Worm (Caenorhabditis elegans) whole organism, mixed stage, embryonic: Measurements from ENCODE around the gene srg-30.

ENCODE experiments used
- M03D4.4 ChIP-seq: sonication (generic microtip); optimal IDR thresholded peaks from 2 replicates; lab custom pipeline; 2017; ENCODE audit warnings: mild to moderate bottlenecking, missing genetic modification characterization, missing compliant biosample characterization
- blmp-1 ChIP-seq: fragments of 150-350 bp; optimal IDR thresholded peaks from 2 replicates; lab custom pipeline; 2014; ENCODE audit warnings: missing biosample characterization, missing genetic modification characterization
- ceh-39 ChIP-seq: fragments of 150-350 bp; optimal IDR thresholded peaks from 2 replicates; lab custom pipeline; 2014; ENCODE audit warnings: missing biosample characterization, missing genetic modification characterization
- ceh-43 ChIP-seq: fragments of 200-800 bp; sonication (Bioruptor generic); optimal IDR thresholded peaks from 2 replicates; lab custom pipeline; 2018; ENCODE audit warnings: mild to moderate bottlenecking, missing genetic modification characterization, moderate library complexity, missing compliant biosample characterization
- ceh-83 ChIP-seq: fragments of 200-800 bp; sonication (Bioruptor generic); optimal IDR thresholded peaks from 2 replicates; lab custom pipeline; 2018; ENCODE audit warnings: mild to moderate bottlenecking, missing genetic modification characterization, missing compliant biosample characterization
- cnd-1 ChIP-seq: fragments of 200-800 bp; sonication (Bioruptor generic); optimal IDR thresholded peaks from 2 replicates; lab custom pipeline; 2018; ENCODE audit warnings: mild to moderate bottlenecking, missing genetic modification characterization, missing compliant biosample characterization
- drap-1 ChIP-seq: fragments of 200-800 bp; sonication (Bioruptor generic); optimal IDR thresholded peaks from 3 replicates; lab custom pipeline; 2018; ENCODE audit warnings: mild to moderate bottlenecking, missing genetic modification characterization, missing compliant biosample characterization
- elt-3 ChIP-seq: fragments of 150-350 bp; optimal IDR thresholded peaks from 2 replicates; lab custom pipeline; 2014; ENCODE audit warnings: missing biosample characterization, missing genetic modification characterization
- flh-1 ChIP-seq: fragments of 200-800 bp; sonication (Bioruptor generic); optimal IDR thresholded peaks from 2 replicates; lab custom pipeline; 2018; ENCODE audit warnings: mild to moderate bottlenecking, missing genetic modification characterization, moderate library complexity, missing compliant biosample characterization
- ham-2 ChIP-seq: fragments of 200-800 bp; sonication (Bioruptor generic); optimal IDR thresholded peaks from 2 replicates; lab custom pipeline; 2018; ENCODE audit warnings: mild to moderate bottlenecking, missing genetic modification characterization, missing compliant biosample characterization
- hlh-1 ChIP-seq: fragments of 150-350 bp; optimal IDR thresholded peaks from 2 replicates; lab custom pipeline; 2014; ENCODE audit warnings: missing biosample characterization, missing genetic modification reagents, missing genetic modification characterization
- lin-13 ChIP-seq: fragments of 150-350 bp; optimal IDR thresholded peaks from 2 replicates; lab custom pipeline; 2014; ENCODE audit warnings: missing biosample characterization, missing genetic modification characterization
- lin-32 ChIP-seq: fragments of 200-800 bp; sonication (Bioruptor generic); optimal IDR thresholded peaks from 2 replicates; lab custom pipeline; 2018; ENCODE audit warnings: mild to moderate bottlenecking, missing genetic modification characterization, missing compliant biosample characterization
- lsy-2 ChIP-seq: fragments of 150-350 bp; optimal IDR thresholded peaks from 2 replicates; lab custom pipeline; 2014; ENCODE audit warnings: missing biosample characterization, missing genetic modification characterization
- mab-5 ChIP-seq: fragments of 150-350 bp; optimal IDR thresholded peaks from 2 replicates; lab custom pipeline; 2014; ENCODE audit warnings: missing biosample characterization, missing genetic modification characterization
- mep-1 ChIP-seq: fragments of 150-350 bp; optimal IDR thresholded peaks from 2 replicates; lab custom pipeline; 2017; ENCODE audit warnings: missing biosample characterization, missing genetic modification reagents, missing genetic modification characterization, inconsistent platforms
- mls-2 ChIP-seq: sonication (generic microtip); optimal IDR thresholded peaks from 2 replicates; lab custom pipeline; 2016; ENCODE audit warnings: mild to moderate bottlenecking, missing genetic modification characterization, moderate library complexity, missing compliant biosample characterization
- nhr-237 ChIP-seq: fragments of 150-350 bp; optimal IDR thresholded peaks from 2 replicates; lab custom pipeline; 2014; ENCODE audit warnings: missing biosample characterization, missing genetic modification characterization
- nhr-28 ChIP-seq: fragments of 150-350 bp; optimal IDR thresholded peaks from 2 replicates; lab custom pipeline; 2014; ENCODE audit warnings: missing biosample characterization, missing genetic modification characterization
- nhr-76 ChIP-seq: sonication (generic microtip); optimal IDR thresholded peaks from 2 replicates; lab custom pipeline; 2017; ENCODE audit warnings: missing biosample characterization, missing genetic modification characterization
- pha-4 ChIP-seq: fragments of 150-350 bp; optimal IDR thresholded peaks from 2 replicates; lab custom pipeline; 2018; ENCODE audit warnings: missing biosample characterization, missing genetic modification reagents, missing genetic modification characterization
- sem-2 ChIP-seq: fragments of 200-800 bp; sonication (Bioruptor generic); optimal IDR thresholded peaks from 2 replicates; lab custom pipeline; 2018; ENCODE audit warnings: mild to moderate bottlenecking, missing genetic modification characterization, missing compliant biosample characterization
- snpc-4 ChIP-seq: fragments of 150-350 bp; optimal IDR thresholded peaks from 2 replicates; lab custom pipeline; 2014; ENCODE audit warnings: missing biosample characterization, missing genetic modification characterization
- sptf-1 ChIP-seq: sonication (generic microtip); optimal IDR thresholded peaks from 2 replicates; lab custom pipeline; 2017; ENCODE audit warnings: mild to moderate bottlenecking, missing genetic modification characterization, moderate library complexity, missing compliant biosample characterization
- tbx-8 ChIP-seq: fragments of 200-800 bp; sonication (Bioruptor generic); optimal IDR thresholded peaks from 2 replicates; lab custom pipeline; 2018; ENCODE audit warnings: mild to moderate bottlenecking, missing genetic modification characterization, moderate library complexity, missing compliant biosample characterization
- unc-120 ChIP-seq: sonication (generic microtip); optimal IDR thresholded peaks from 2 replicates; lab custom pipeline; 2017; ENCODE audit warnings: missing genetic modification characterization, missing compliant biosample characterization; ENCODE audit not compliant: poor library complexity, severe bottlenecking
- unc-39 ChIP-seq: fragments of 150-350 bp; optimal IDR thresholded peaks from 2 replicates; lab custom pipeline; 2014; ENCODE audit warnings: missing biosample characterization, missing genetic modification characterization
- unc-62 ChIP-seq: fragments of 150-350 bp; optimal IDR thresholded peaks from 2 replicates; lab custom pipeline; 2014; ENCODE audit warnings: missing biosample characterization, missing genetic modification reagents, missing genetic modification characterization

srg-30 gene

DNA sequence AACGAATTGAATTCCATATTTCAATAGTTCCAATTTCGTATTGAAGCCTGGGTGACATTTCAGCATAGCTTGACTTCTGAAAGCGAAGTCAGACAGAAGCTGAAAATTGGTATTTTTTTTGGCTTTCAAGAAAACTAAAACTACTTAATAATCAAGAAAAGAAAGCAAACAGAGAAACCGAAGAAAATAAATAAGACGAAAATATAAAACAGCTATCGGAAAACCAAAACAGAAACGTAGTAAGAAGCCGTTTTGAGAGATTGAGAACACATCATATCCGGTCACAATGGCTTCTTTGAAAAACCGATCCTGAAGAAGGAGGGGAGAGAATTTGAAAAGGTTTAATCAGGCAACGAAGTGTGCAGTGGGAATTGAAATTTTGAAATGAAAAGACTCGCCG, at the start of gene srg-30:
Gene srg-30, minus strand, starts transcription at position 101 of the 400 bp plus-strand sequence.
- TF ChIP-seq ceh-43, result no peak
- no peak for TF ChIP-seq mep-1 (tag; lab: Kevin White, UChicago)
- no peak for TF ChIP-seq pha-4 (tag; lab: Kevin White, UChicago)
- no peak for TF ChIP-seq blmp-1 (tag; lab: Kevin White, UChicago)
- TF ChIP-seq nhr-28 (tag; lab: Kevin White, UChicago), result no peak
- TF ChIP-seq M03D4.4 (tag; lab: Kevin White, UChicago), result no peak
- no peak for TF ChIP-seq elt-3 (tag; lab: Kevin White, UChicago)
- TF ChIP-seq ham-2 (GFP tag; lab: Kevin White, UChicago), result no peak
- no peak for TF ChIP-seq unc-39 (tag; lab: Kevin White, UChicago)
- no peak for TF ChIP-seq sem-2 (GFP tag; lab: Kevin White, UChicago)
- TF ChIP-seq cnd-1, result no peak
- TF ChIP-seq snpc-4 (tag; lab: Kevin White, UChicago), result no peak
- no peak for TF ChIP-seq mab-5 (tag; lab: Kevin White, UChicago)

DNA sequence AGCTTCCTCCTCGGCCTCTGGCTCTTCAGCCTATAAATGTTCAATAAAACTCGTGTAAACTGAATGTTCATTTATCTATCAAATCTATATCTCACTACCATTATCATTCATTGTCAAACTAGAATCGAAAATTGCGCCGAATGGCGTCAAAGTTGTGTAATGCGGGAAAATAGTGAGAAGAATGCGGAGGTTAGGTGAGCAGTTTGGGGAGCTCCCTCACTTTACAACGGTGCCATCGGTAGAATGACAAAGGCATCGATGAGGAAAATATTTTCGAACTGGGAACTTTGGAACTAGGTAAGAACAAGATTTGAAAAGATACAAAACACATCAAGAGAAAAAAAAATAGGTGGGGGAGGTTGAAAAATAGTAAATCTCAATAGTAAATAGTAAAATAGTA, 49.4 kb upstream of the srg-30 start:
- no peak for TF ChIP-seq ceh-83 (GFP tag; lab: Kevin White, UChicago)
- no peak for TF ChIP-seq lin-13 (tag; lab: Kevin White, UChicago)
- peak; percentile 60 for TF ChIP-seq hlh-1 (tag; lab: Kevin White, UChicago)
- peak; percentile 47 for TF ChIP-seq unc-120 (tag; lab: Kevin White, UChicago)

ce11 chrV:6764972-6765371, 46.8 kb upstream of the srg-30 start, which contains the start of gene bbs-8:
bbs-8 (minus strand) TSS chrV:6765072.
- TF ChIP-seq flh-1 (GFP tag; lab: Kevin White, UChicago) (no peak), mep-1 (tag; lab: Kevin White, UChicago) (no peak), hlh-1 (tag; lab: Kevin White, UChicago) (no peak), lsy-2 (tag; lab: Kevin White, UChicago) (no peak), ceh-83 (GFP tag; lab: Kevin White, UChicago) (no peak), unc-62 (no peak)
- TF ChIP-seq, all 35 proteins: peak for 0

ce11 chrV:6762361-6762760, 44.2 kb upstream of the srg-30 start, which contains the start of gene T25F10.4:
T25F10.4 (minus strand) TSS chrV:6762461.
- TF ChIP-seq drap-1 (GFP tag; lab: Kevin White, UChicago), result no peak
- TF ChIP-seq lsy-2 (tag; lab: Kevin White, UChicago), result no peak

DNA sequence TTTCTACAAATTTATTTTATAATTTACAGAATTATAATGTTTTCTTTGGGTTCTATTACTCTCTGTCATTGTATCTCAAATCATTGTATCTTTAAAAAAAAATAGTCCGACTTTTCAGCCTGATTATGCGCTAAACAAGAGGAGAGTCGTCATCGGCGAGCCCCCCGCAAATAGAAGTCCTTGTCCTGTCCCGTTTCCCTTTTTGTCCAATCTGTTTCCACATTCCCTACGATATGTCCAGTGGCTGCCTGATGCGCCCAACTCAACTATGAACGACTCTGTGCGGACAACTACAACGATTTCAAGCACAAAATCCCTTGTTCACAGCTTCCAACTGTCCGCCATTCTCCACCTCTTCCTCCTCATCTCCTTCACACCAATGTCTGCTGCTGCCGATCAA, 39.9 kb upstream of the srg-30 start, which contains the start of gene dbl-1:
Gene dbl-1, plus strand, starts transcription at position 119 of the 400 bp plus-strand sequence.
- TF ChIP-seq cnd-1 (no peak), lin-32 (no peak), snpc-4 (tag; lab: Kevin White, UChicago) (no peak), nhr-237 (tag; lab: Kevin White, UChicago) (no peak), ceh-39 (tag; lab: Kevin White, UChicago) (no peak), sptf-1 (no peak), unc-62 (no peak), mls-2 (tag; lab: Kevin White, UChicago) (no peak), pha-4 (tag; lab: Kevin White, UChicago) (no peak), lsy-2 (tag; lab: Kevin White, UChicago) (no peak), blmp-1 (tag; lab: Kevin White, UChicago) (no peak), tbx-8 (GFP tag; lab: Kevin White, UChicago) (no peak), drap-1 (GFP tag; lab: Kevin White, UChicago) (no peak), sem-2 (GFP tag; lab: Kevin White, UChicago) (no peak), nhr-76 (tag; lab: Kevin White, UChicago) (no peak)

DNA sequence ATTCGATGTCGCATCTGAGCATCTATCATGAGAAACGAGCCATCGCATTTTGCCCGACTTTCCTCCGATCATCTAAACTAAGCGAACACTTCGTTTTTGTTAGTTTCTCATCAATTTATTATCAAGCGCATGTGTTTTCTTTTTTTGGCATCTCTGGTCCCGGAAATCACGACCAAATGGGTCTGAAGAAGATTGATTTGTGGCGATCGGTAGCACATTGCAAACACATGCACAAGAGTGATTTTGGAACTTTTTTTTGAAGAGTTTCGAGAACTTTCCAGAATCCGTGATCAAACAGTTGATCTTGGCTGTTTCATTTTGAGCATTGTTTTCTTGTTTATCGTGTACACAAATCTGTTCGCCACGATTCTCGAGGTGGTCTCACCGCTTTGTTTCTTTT, 35.1 kb upstream of the srg-30 start:
- no peak for TF ChIP-seq snpc-4 (tag; lab: Kevin White, UChicago)
- no peak for TF ChIP-seq tbx-8 (GFP tag; lab: Kevin White, UChicago)
- no peak for TF ChIP-seq unc-120 (tag; lab: Kevin White, UChicago)
